Worm (Caenorhabditis elegans) whole organism, L2 larva: ENCODE results near the gene F10G2.7.
"Not testable (repeated sequence)": the region's sequence is repeated elsewhere in the genome, so short reads cannot be mapped to it uniquely, and the experiment has no call there.

Experiments
- C34F6.9 ChIP-seq: fragments of 150-350 bp; optimal IDR thresholded peaks from 2 replicates; lab custom pipeline; 2014; ENCODE audit warnings: missing biosample characterization, missing genetic modification characterization
- F13H6.1 ChIP-seq: sonication (generic microtip); optimal IDR thresholded peaks from 2 replicates; lab custom pipeline; 2016; ENCODE audit warnings: missing genetic modification characterization, missing compliant biosample characterization
- R02D3.7 ChIP-seq: fragments of 150-350 bp; optimal IDR thresholded peaks from 2 replicates; lab custom pipeline; 2014; ENCODE audit warnings: missing biosample characterization, missing genetic modification characterization
- Y55F3AM.14 ChIP-seq: fragments of 200-800 bp; sonication (Bioruptor generic); optimal IDR thresholded peaks from 2 replicates; lab custom pipeline; 2018; ENCODE audit warnings: mild to moderate bottlenecking, missing genetic modification characterization, missing compliant biosample characterization
- ZK546.5 ChIP-seq: sonication (generic microtip); optimal IDR thresholded peaks from 2 replicates; lab custom pipeline; 2017; ENCODE audit warnings: missing biosample characterization, missing genetic modification characterization
- aly-2 ChIP-seq: fragments of 150-350 bp; optimal IDR thresholded peaks from 2 replicates; lab custom pipeline; 2014; ENCODE audit warnings: missing biosample characterization, missing genetic modification characterization
- ama-1 ChIP-seq: fragments of 150-350 bp; optimal IDR thresholded peaks from 2 replicates; lab custom pipeline; 2018; ENCODE audit warnings: inconsistent platforms
- ceh-16 ChIP-seq: fragments of 150-350 bp; optimal IDR thresholded peaks from 2 replicates; lab custom pipeline; 2014; ENCODE audit warnings: missing biosample characterization, missing genetic modification characterization
- ceh-82 ChIP-seq: fragments of 150-350 bp; optimal IDR thresholded peaks from 2 replicates; lab custom pipeline; 2014; ENCODE audit warnings: missing biosample characterization, missing genetic modification characterization
- crh-2 ChIP-seq: sonication (generic microtip); optimal IDR thresholded peaks from 2 replicates; lab custom pipeline; 2017; ENCODE audit warnings: missing biosample characterization, missing genetic modification characterization
- dmd-4 ChIP-seq: sonication (generic microtip); optimal IDR thresholded peaks from 2 replicates; lab custom pipeline; 2017; ENCODE audit warnings: missing biosample characterization, missing genetic modification characterization
- elt-1 ChIP-seq: fragments of 150-350 bp; optimal IDR thresholded peaks from 2 replicates; lab custom pipeline; 2014; ENCODE audit warnings: missing biosample characterization, missing genetic modification characterization
- elt-3 ChIP-seq: sonication (generic microtip); optimal IDR thresholded peaks from 2 replicates; lab custom pipeline; 2017; ENCODE audit warnings: missing biosample characterization, missing genetic modification characterization
- fos-1 ChIP-seq: fragments of 150-350 bp; optimal IDR thresholded peaks from 2 replicates; lab custom pipeline; 2014; ENCODE audit warnings: missing biosample characterization, missing genetic modification characterization
- lin-11 ChIP-seq: fragments of 150-350 bp; sonication (generic microtip); optimal IDR thresholded peaks from 2 replicates; lab custom pipeline; 2014; ENCODE audit warnings: missing biosample characterization, missing genetic modification characterization, inconsistent platforms, mixed read lengths
- lin-13 ChIP-seq: fragments of 150-350 bp; optimal IDR thresholded peaks from 2 replicates; lab custom pipeline; 2014; ENCODE audit warnings: missing biosample characterization, missing genetic modification reagents, missing genetic modification characterization
- lsy-2 ChIP-seq, 2 experiments: fragments of 150-350 bp in 1 of 2; sonication (generic microtip) in 1 of 2; optimal IDR thresholded peaks; 2 replicates each; lab custom pipeline; 2014 to 2017; ENCODE audit warnings: missing biosample characterization in 2 of 2, missing genetic modification characterization in 2 of 2
- mab-5 ChIP-seq: fragments of 150-350 bp; optimal IDR thresholded peaks from 2 replicates; lab custom pipeline; 2014; ENCODE audit warnings: missing biosample characterization, missing genetic modification characterization
- mbf-1 ChIP-seq: sonication (generic microtip); optimal IDR thresholded peaks from 2 replicates; lab custom pipeline; 2017; ENCODE audit warnings: missing biosample characterization, missing genetic modification characterization
- mdl-1 ChIP-seq, 2 experiments: fragments of 150-350 bp in 1 of 2; sonication (generic microtip) in 1 of 2; optimal IDR thresholded peaks; 2 replicates each; lab custom pipeline; 2017; ENCODE audit warnings: missing biosample characterization in 2 of 2, missing genetic modification characterization in 2 of 2
- nhr-10 ChIP-seq: sonication (generic microtip); optimal IDR thresholded peaks from 2 replicates; lab custom pipeline; 2017; ENCODE audit warnings: missing biosample characterization, missing genetic modification characterization
- nhr-11 ChIP-seq: fragments of 150-350 bp; optimal IDR thresholded peaks from 2 replicates; lab custom pipeline; 2014; ENCODE audit warnings: missing biosample characterization, missing genetic modification characterization
- nhr-129 ChIP-seq: fragments of 150-350 bp; optimal IDR thresholded peaks from 2 replicates; lab custom pipeline; 2014; ENCODE audit warnings: missing biosample characterization, missing genetic modification characterization
- nhr-23 ChIP-seq: fragments of 150-350 bp; optimal IDR thresholded peaks from 2 replicates; lab custom pipeline; 2014; ENCODE audit warnings: missing biosample characterization, missing genetic modification reagents, missing genetic modification characterization
- nhr-6 ChIP-seq: fragments of 150-350 bp; optimal IDR thresholded peaks from 2 replicates; lab custom pipeline; 2014; ENCODE audit warnings: missing biosample characterization, missing genetic modification characterization
- sem-4 ChIP-seq: fragments of 150-350 bp; optimal IDR thresholded peaks from 2 replicates; lab custom pipeline; 2014; ENCODE audit warnings: missing biosample characterization, missing genetic modification reagents, missing genetic modification characterization
- skn-1 ChIP-seq: sonication (generic microtip); optimal IDR thresholded peaks from 2 replicates; lab custom pipeline; 2017; ENCODE audit warnings: missing biosample characterization, missing genetic modification characterization
- sma-3 ChIP-seq: sonication (generic microtip); optimal IDR thresholded peaks from 2 replicates; lab custom pipeline; 2016; ENCODE audit warnings: missing genetic modification reagents, missing genetic modification characterization, missing compliant biosample characterization
- sma-9 ChIP-seq, 2 experiments: fragments of 150-350 bp in 1 of 2; sonication (generic microtip) in 1 of 2; optimal IDR thresholded peaks; 2 replicates each; lab custom pipeline; 2014 to 2016; ENCODE audit warnings: missing genetic modification characterization in 2 of 2, mild to moderate bottlenecking in 1 of 2, missing biosample characterization in 1 of 2, missing compliant biosample characterization in 1 of 2, missing genetic modification reagents in 1 of 2, moderate library complexity in 1 of 2
- snpc-4 ChIP-seq: fragments of 150-350 bp; optimal IDR thresholded peaks from 2 replicates; lab custom pipeline; 2014; ENCODE audit warnings: missing biosample characterization, missing genetic modification characterization
- unc-39 ChIP-seq: fragments of 150-350 bp; optimal IDR thresholded peaks from 2 replicates; lab custom pipeline; 2014; ENCODE audit warnings: missing biosample characterization, missing genetic modification characterization
- zag-1 ChIP-seq: fragments of 150-350 bp; optimal IDR thresholded peaks from 2 replicates; lab custom pipeline; 2014; ENCODE audit warnings: missing biosample characterization, missing genetic modification characterization
- ztf-1 ChIP-seq: fragments of 200-800 bp; sonication (Bioruptor generic); conservative IDR thresholded peaks from 2 replicates; pipeline ENCODE4 v1.3.6; 2022; ENCODE audit warnings: missing genetic modification characterization, missing compliant biosample characterization
- ztf-4 ChIP-seq: fragments of 150-350 bp; optimal IDR thresholded peaks from 2 replicates; lab custom pipeline; 2014; ENCODE audit warnings: missing biosample characterization, missing genetic modification characterization

The F10G2.7 gene

DNA sequence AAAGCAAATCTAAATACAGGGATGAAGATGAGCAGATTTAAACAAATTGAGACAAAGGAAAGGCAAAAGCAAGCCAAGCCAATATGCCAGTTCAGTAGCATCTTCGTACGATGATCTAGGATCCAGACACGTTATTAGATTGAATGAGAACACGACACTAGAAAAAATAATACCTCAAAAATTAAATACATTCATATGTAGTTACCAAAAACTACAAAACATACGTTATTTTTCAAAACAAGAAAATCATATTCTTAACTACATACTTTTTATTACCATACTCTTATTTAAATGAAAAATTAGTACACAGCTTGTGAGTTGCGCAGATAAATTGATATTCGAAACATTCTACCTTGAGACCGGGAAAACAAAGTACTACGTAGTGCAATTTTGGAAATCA, 23.9 kb downstream of the F10G2.7 start, which contains the start of gene srx-6:
Gene srx-6, minus strand, starts transcription at position 101 of the 400 bp plus-strand sequence.
- no peak for TF ChIP-seq Y55F3AM.14
- TF ChIP-seq fos-1 = no peak
- TF ChIP-seq lin-13 (GFP tag; lab: Kevin White, UChicago) = no peak
- no peak for TF ChIP-seq snpc-4
- TF ChIP-seq dmd-4 (tag; lab: Kevin White, UChicago) = no peak
- no peak for TF ChIP-seq C34F6.9 (tag; lab: Kevin White, UChicago)
- no peak for TF ChIP-seq nhr-23
- TF ChIP-seq ceh-16 (tag; lab: Kevin White, UChicago) = no peak
- no peak for TF ChIP-seq elt-3 (tag; lab: Kevin White, UChicago)
- TF ChIP-seq zag-1 (tag; lab: Kevin White, UChicago) = no peak

DNA sequence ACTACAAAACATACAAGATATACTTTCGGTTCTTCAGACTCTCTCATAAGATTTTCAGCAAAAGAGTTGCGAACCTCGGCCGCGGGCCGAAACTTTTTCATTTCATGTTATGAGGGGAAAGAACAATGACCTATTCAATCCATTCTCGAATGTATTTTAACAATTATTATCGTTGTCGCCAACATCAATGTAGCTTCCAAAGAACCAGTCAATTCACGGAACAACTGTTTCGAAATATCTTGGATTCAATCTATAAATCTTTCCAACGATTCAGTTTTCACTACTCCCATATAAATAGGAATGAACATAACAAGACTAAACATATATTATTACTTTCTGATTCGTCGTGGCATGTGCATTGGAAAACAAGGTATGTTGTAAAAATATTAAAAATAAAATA, 30.0 kb downstream of the F10G2.7 start, which contains the start of gene F07G11.1:
Gene F07G11.1, plus strand, starts transcription at position 301 of the 400 bp plus-strand sequence.
- TF ChIP-seq F13H6.1 (tag; lab: Kevin White, UChicago) = no peak
- no peak for TF ChIP-seq fos-1
- TF ChIP-seq ztf-1 = no peak
- no peak for TF ChIP-seq nhr-11
- no peak for TF ChIP-seq sma-9 (GFP tag; optimal IDR thresholded peaks at IDR 0.05; lab: Kevin White, UChicago)
- no peak for TF ChIP-seq sma-9 (tag; optimal IDR thresholded peaks at IDR 0.05; lab: Kevin White, UChicago)
- TF ChIP-seq R02D3.7 (tag; lab: Kevin White, UChicago) = no peak
- TF ChIP-seq crh-2 (tag; lab: Kevin White, UChicago) = no peak
- TF ChIP-seq elt-1 (tag; lab: Kevin White, UChicago) = no peak
- no peak for TF ChIP-seq nhr-10 (tag; lab: Kevin White, UChicago)
- no peak for TF ChIP-seq ceh-16 (tag; lab: Kevin White, UChicago)
- no peak for TF ChIP-seq lsy-2 (tag; optimal IDR thresholded peaks at IDR 0.05; lab: Kevin White, UChicago)
- TF ChIP-seq elt-3 (tag; lab: Kevin White, UChicago) = no peak
- TF ChIP-seq mdl-1 (tag; optimal IDR thresholded peaks at IDR 0.05; lab: Kevin White, UChicago) = no peak
- no peak for TF ChIP-seq unc-39 (tag; lab: Kevin White, UChicago)
- no peak for TF ChIP-seq ztf-4 (tag; lab: Kevin White, UChicago)
- no peak for TF ChIP-seq ceh-82
- TF ChIP-seq mbf-1 (tag; lab: Kevin White, UChicago) = no peak

DNA sequence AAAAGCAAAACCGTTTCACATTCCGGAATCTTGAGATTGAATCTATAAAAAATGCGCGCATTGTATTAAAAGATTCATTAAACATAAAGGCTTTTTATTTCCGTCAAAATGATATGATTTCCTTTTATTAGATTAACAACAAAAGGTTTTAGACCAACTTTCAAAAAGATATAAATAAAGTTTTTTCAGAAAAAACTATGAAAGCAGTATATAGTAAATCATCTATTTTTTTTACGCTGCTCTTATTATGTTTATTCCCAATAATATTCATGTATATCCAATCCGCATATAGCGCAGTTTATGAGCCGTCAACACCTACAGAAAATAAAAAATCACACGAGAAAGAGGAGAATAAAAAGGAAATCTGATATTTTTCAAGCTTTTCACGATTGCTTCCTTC, 32.6 kb downstream of the F10G2.7 start, which contains the start of gene F07G11.2:
Gene F07G11.2, plus strand, starts transcription at position 301 of the 400 bp plus-strand sequence.
- TF ChIP-seq Y55F3AM.14; sma-9 (GFP tag; optimal IDR thresholded peaks at IDR 0.05; lab: Kevin White, UChicago); sma-9 (tag; optimal IDR thresholded peaks at IDR 0.05; lab: Kevin White, UChicago); C34F6.9 (tag; lab: Kevin White, UChicago): not testable (repeated sequence)

DNA sequence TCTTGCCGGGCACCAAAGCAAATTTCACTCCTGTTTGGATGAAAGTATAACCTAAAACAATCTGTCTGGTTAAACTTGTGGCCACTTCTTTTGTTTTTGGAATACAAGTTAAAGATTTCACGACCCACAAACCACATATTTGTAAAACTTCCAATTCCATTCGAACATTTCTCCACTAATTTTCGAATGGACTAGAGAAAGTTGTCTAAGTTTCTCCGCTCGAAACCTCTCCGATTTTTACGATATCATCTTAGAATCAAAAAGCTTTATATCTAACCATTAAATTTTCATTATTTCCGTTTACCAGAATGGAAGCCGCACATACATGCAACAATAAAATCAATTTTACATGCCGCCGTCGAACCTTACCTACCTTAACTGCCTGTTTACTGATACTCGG, 38.7 kb downstream of the F10G2.7 start, which contains the start of gene F07G11.3:
Gene F07G11.3, plus strand, starts transcription at position 301 of the 400 bp plus-strand sequence.
- no peak for TF ChIP-seq ama-1
- no peak for TF ChIP-seq aly-2 (tag; lab: Kevin White, UChicago)
- TF ChIP-seq lin-11 (tag; lab: Kevin White, UChicago) = no peak
- no peak for TF ChIP-seq zag-1 (tag; lab: Kevin White, UChicago)
- no peak for TF ChIP-seq ztf-4 (tag; lab: Kevin White, UChicago)
- no peak for TF ChIP-seq fos-1
- TF ChIP-seq ZK546.5 (tag; lab: Kevin White, UChicago) = no peak
- TF ChIP-seq nhr-6 (tag; lab: Kevin White, UChicago) = no peak
- TF ChIP-seq snpc-4 = no peak
- no peak for TF ChIP-seq lsy-2 (tag; optimal IDR thresholded peaks at IDR 0.05; lab: Kevin White, UChicago)
- no peak for TF ChIP-seq dmd-4 (tag; lab: Kevin White, UChicago)
- TF ChIP-seq sem-4 (tag; lab: Kevin White, UChicago) = no peak
- TF ChIP-seq mbf-1 (tag; lab: Kevin White, UChicago) = no peak
- TF ChIP-seq F13H6.1 (tag; lab: Kevin White, UChicago) = no peak
- TF ChIP-seq elt-1 (tag; lab: Kevin White, UChicago) = no peak
- TF ChIP-seq ceh-16 (tag; lab: Kevin White, UChicago) = no peak
- no peak for TF ChIP-seq sma-3

DNA sequence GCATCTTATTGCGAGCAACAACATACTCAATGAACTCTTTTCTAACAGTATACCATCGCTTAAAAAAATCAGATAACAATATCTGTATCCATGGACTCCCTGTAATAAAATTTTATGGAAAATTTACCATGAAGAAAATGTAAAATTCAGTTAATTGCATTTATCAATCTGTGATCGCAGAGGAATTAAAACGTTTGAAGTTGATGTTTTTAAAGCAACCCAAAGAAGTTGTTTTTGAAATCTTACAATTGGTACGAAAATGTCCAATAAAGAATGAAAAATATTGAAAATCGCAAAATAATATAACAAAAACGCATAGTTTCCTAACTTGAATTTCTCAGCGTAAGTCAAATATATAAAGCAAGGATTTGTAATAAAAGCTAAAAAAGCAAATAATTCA, 39.9 kb downstream of the F10G2.7 start, which contains the start of gene srj-32:
Gene srj-32, minus strand, starts transcription at position 101 of the 400 bp plus-strand sequence.
- TF ChIP-seq Y55F3AM.14 (no peak), mbf-1 (tag; lab: Kevin White, UChicago) (no peak), nhr-129 (tag; lab: Kevin White, UChicago) (no peak), F13H6.1 (tag; lab: Kevin White, UChicago) (no peak), mab-5 (tag; lab: Kevin White, UChicago) (no peak), zag-1 (tag; lab: Kevin White, UChicago) (no peak), skn-1 (no peak), ZK546.5 (tag; lab: Kevin White, UChicago) (no peak), lin-13 (GFP tag; lab: Kevin White, UChicago) (no peak)
